Worm (Caenorhabditis elegans) whole organism, L4 larva: ENCODE data around the gene str-180.

Source experiments
- F10B5.3 ChIP-seq: sonication (generic microtip); optimal IDR thresholded peaks from 2 replicates; lab custom pipeline; 2016; ENCODE audit warnings: mild to moderate bottlenecking, missing genetic modification characterization, missing compliant biosample characterization
- F26F4.8 ChIP-seq: fragments of 200-800 bp; sonication (Bioruptor generic); conservative IDR thresholded peaks from 2 replicates; pipeline ENCODE4 v1.3.6; 2022; ENCODE audit warnings: missing genetic modification characterization, missing compliant biosample characterization
- F37D6.2 ChIP-seq: sonication (generic microtip); optimal IDR thresholded peaks from 2 replicates; lab custom pipeline; 2016; ENCODE audit warnings: mild to moderate bottlenecking, missing genetic modification characterization, missing compliant biosample characterization
- T20F7.1 ChIP-seq: fragments of 200-800 bp; sonication (Bioruptor generic); optimal IDR thresholded peaks from 2 replicates; lab custom pipeline; 2018; ENCODE audit warnings: mild to moderate bottlenecking, missing genetic modification characterization, missing compliant biosample characterization
- Y5F2A.4 ChIP-seq: fragments of 200-800 bp; sonication (Bioruptor generic); optimal IDR thresholded peaks from 2 replicates; lab custom pipeline; 2018; ENCODE audit warnings: mild to moderate bottlenecking, missing genetic modification characterization, missing compliant biosample characterization
- ZK337.2 ChIP-seq: fragments of 200-800 bp; sonication (Bioruptor generic); IDR thresholded peaks from 2 replicates; pipeline ENCODE4 v1.3.6; 2022; ENCODE audit warnings: missing genetic modification reagents, missing genetic modification characterization, missing compliant biosample characterization
- aha-1 ChIP-seq: fragments of 150-350 bp; peaks from one replicate; lab custom pipeline; 2014; ENCODE audit warnings: missing biosample characterization, missing genetic modification characterization
- ama-1 ChIP-seq: fragments of 150-350 bp; optimal IDR thresholded peaks from 2 replicates; lab custom pipeline; 2014; ENCODE audit warnings: inconsistent platforms, mixed read lengths
- arid-1 ChIP-seq: fragments of 200-800 bp; sonication (Bioruptor generic); conservative IDR thresholded peaks from 2 replicates; pipeline ENCODE4 v1.3.6; 2022; ENCODE audit warnings: missing genetic modification reagents, missing genetic modification characterization, missing compliant biosample characterization
- ceh-20 ChIP-seq: fragments of 200-800 bp; sonication (Bioruptor generic); IDR thresholded peaks from 2 replicates; pipeline ENCODE4 v1.3.6; 2022; ENCODE audit warnings: missing genetic modification reagents, missing genetic modification characterization, missing compliant biosample characterization
- ceh-62 ChIP-seq: sonication (generic microtip); optimal IDR thresholded peaks from 2 replicates; lab custom pipeline; 2017; ENCODE audit warnings: missing biosample characterization, missing genetic modification characterization
- cey-2 ChIP-seq: sonication (generic microtip); optimal IDR thresholded peaks from 3 replicates; lab custom pipeline; 2017; ENCODE audit warnings: missing genetic modification characterization, mild to moderate bottlenecking, missing compliant biosample characterization, antibody characterized with exemption, borderline replicate concordance; ENCODE audit not compliant: insufficient read depth
- daf-16 ChIP-seq, 3 experiments: sonication (generic microtip); optimal IDR thresholded peaks; 2 replicates each; lab custom pipeline; 2016 to 2017; ENCODE audit warnings: missing genetic modification characterization in 3 of 3, missing genetic modification reagents in 3 of 3, mild to moderate bottlenecking in 2 of 3, missing compliant biosample characterization in 2 of 3, missing biosample characterization in 1 of 3, moderate library complexity in 1 of 3
- daf-19 ChIP-seq: fragments of 200-800 bp; sonication (Bioruptor generic); conservative IDR thresholded peaks from 2 replicates; pipeline ENCODE4 v1.3.6; 2022; ENCODE audit warnings: missing genetic modification characterization, missing compliant biosample characterization
- daf-8 ChIP-seq: fragments of 200-800 bp; sonication (Bioruptor generic); IDR thresholded peaks from 2 replicates; pipeline ENCODE4 v1.3.6; 2022; ENCODE audit warnings: missing genetic modification characterization, missing compliant biosample characterization
- dmd-6 ChIP-seq: fragments of 200-800 bp; sonication (Bioruptor generic); IDR thresholded peaks from 2 replicates; pipeline ENCODE4 v1.3.6; 2022; ENCODE audit warnings: missing genetic modification reagents, missing genetic modification characterization, missing compliant biosample characterization
- dpl-1 ChIP-seq: fragments of 150-350 bp; optimal IDR thresholded peaks from 2 replicates; lab custom pipeline; 2014; ENCODE audit warnings: missing biosample characterization, missing genetic modification reagents, missing genetic modification characterization
- duxl-1 ChIP-seq: sonication (generic microtip); optimal IDR thresholded peaks from 2 replicates; lab custom pipeline; 2016; ENCODE audit warnings: mild to moderate bottlenecking, missing genetic modification characterization, moderate library complexity, missing compliant biosample characterization; ENCODE audit not compliant: poor library complexity
- dve-1 ChIP-seq: sonication (generic microtip); optimal IDR thresholded peaks from 2 replicates; lab custom pipeline; 2017; ENCODE audit warnings: antibody characterized with exemption, mild to moderate bottlenecking, missing genetic modification characterization, missing compliant biosample characterization; ENCODE audit not compliant: insufficient read depth
- egl-27 ChIP-seq: sonication (generic microtip); optimal IDR thresholded peaks from 3 replicates; lab custom pipeline; 2017; ENCODE audit warnings: missing biosample characterization, missing genetic modification reagents, missing genetic modification characterization
- gei-8 ChIP-seq: fragments of 200-800 bp; sonication (Bioruptor generic); optimal IDR thresholded peaks from 2 replicates; lab custom pipeline; 2018; ENCODE audit warnings: mild to moderate bottlenecking, missing genetic modification characterization, missing compliant biosample characterization
- hif-1 ChIP-seq, 2 experiments: sonication (generic microtip); optimal IDR thresholded peaks; 2 replicates each; lab custom pipeline; 2016 to 2017; ENCODE audit warnings: missing compliant biosample characterization in 2 of 2, missing genetic modification characterization in 2 of 2, missing genetic modification reagents in 2 of 2, missing genotype in 2 of 2, mild to moderate bottlenecking in 1 of 2
- hlh-11 ChIP-seq: fragments of 200-800 bp; sonication (Bioruptor generic); optimal IDR thresholded peaks from 2 replicates; lab custom pipeline; 2018; ENCODE audit warnings: mild to moderate bottlenecking, missing genetic modification characterization, missing compliant biosample characterization
- hlh-30 ChIP-seq: sonication (generic microtip); optimal IDR thresholded peaks from 2 replicates; lab custom pipeline; 2017; ENCODE audit warnings: antibody characterized with exemption, mild to moderate bottlenecking, missing genetic modification characterization, missing compliant biosample characterization; ENCODE audit not compliant: insufficient read depth
- jun-1 ChIP-seq: fragments of 150-350 bp; optimal IDR thresholded peaks from 2 replicates; lab custom pipeline; 2014; ENCODE audit warnings: missing biosample characterization, missing genetic modification reagents, missing genetic modification characterization
- lim-7 ChIP-seq: fragments of 200-800 bp; sonication (Bioruptor generic); IDR thresholded peaks from 2 replicates; pipeline ENCODE4 v1.3.6; 2022; ENCODE audit warnings: missing genetic modification characterization, missing compliant biosample characterization
- lin-1 ChIP-seq: fragments of 200-800 bp; sonication (Bioruptor generic); IDR thresholded peaks from 2 replicates; pipeline ENCODE4 v1.3.6; 2022; ENCODE audit warnings: missing genetic modification reagents, missing genetic modification characterization, missing compliant biosample characterization
- lin-29 ChIP-seq: fragments of 200-800 bp; sonication (Bioruptor generic); IDR thresholded peaks from 2 replicates; pipeline ENCODE4 v1.3.6; 2022; ENCODE audit warnings: missing genetic modification reagents, missing genetic modification characterization, missing compliant biosample characterization
- lsy-2 ChIP-seq, 2 experiments: fragments of 150-350 bp in 1 of 2; sonication (generic microtip) in 1 of 2; optimal IDR thresholded peaks; 2 replicates each; lab custom pipeline; 2014 to 2017; ENCODE audit warnings: missing biosample characterization in 2 of 2, missing genetic modification characterization in 2 of 2
- madf-9 ChIP-seq: fragments of 200-800 bp; sonication (Bioruptor generic); conservative IDR thresholded peaks from 2 replicates; pipeline ENCODE4 v1.3.6; 2022; ENCODE audit warnings: missing genetic modification reagents, missing genetic modification characterization, missing compliant biosample characterization
- mdl-1 ChIP-seq, 2 experiments: fragments of 150-350 bp in 1 of 2; sonication (generic microtip) in 1 of 2; optimal IDR thresholded peaks; 2 replicates each; lab custom pipeline; 2014 to 2017; ENCODE audit warnings: missing biosample characterization in 2 of 2, missing genetic modification characterization in 2 of 2
- mdt-29 ChIP-seq: fragments of 200-800 bp; sonication (Bioruptor generic); IDR thresholded peaks from 2 replicates; pipeline ENCODE4 v1.3.6; 2022; ENCODE audit warnings: missing genetic modification reagents, missing genetic modification characterization, missing compliant biosample characterization
- nhr-10 ChIP-seq: fragments of 150-350 bp; optimal IDR thresholded peaks from 2 replicates; lab custom pipeline; 2014; ENCODE audit warnings: missing biosample characterization, missing genetic modification characterization
- nhr-237 ChIP-seq: sonication (generic microtip); optimal IDR thresholded peaks from 2 replicates; lab custom pipeline; 2017; ENCODE audit warnings: missing biosample characterization, missing genetic modification characterization
- nhr-28 ChIP-seq: fragments of 150-350 bp; optimal IDR thresholded peaks from 2 replicates; lab custom pipeline; 2014; ENCODE audit warnings: missing biosample characterization, missing genetic modification characterization
- nhr-76 ChIP-seq: fragments of 150-350 bp; optimal IDR thresholded peaks from 2 replicates; lab custom pipeline; 2014; ENCODE audit warnings: missing biosample characterization, missing genetic modification characterization
- php-3 ChIP-seq: fragments of 200-800 bp; sonication (Bioruptor generic); IDR thresholded peaks from 2 replicates; pipeline ENCODE4 v1.3.6; 2022; ENCODE audit warnings: missing genetic modification reagents, missing genetic modification characterization, missing compliant biosample characterization
- pqm-1 ChIP-seq: sonication (generic microtip); optimal IDR thresholded peaks from 2 replicates; lab custom pipeline; 2017; ENCODE audit warnings: missing biosample characterization, missing genetic modification characterization
- sdz-12 ChIP-seq: fragments of 200-800 bp; sonication (Bioruptor generic); optimal IDR thresholded peaks from 2 replicates; lab custom pipeline; 2018; ENCODE audit warnings: mild to moderate bottlenecking, missing genetic modification characterization, missing compliant biosample characterization
- set-16 ChIP-seq: fragments of 200-800 bp; sonication (Bioruptor generic); IDR thresholded peaks from 2 replicates; pipeline ENCODE4 v1.3.6; 2022; ENCODE audit warnings: missing genetic modification reagents, missing genetic modification characterization, missing compliant biosample characterization
- spr-1 ChIP-seq: sonication (generic microtip); optimal IDR thresholded peaks from 2 replicates; lab custom pipeline; 2016; ENCODE audit warnings: mild to moderate bottlenecking, missing genetic modification characterization, missing compliant biosample characterization
- tag-97 ChIP-seq: fragments of 200-800 bp; sonication (Bioruptor generic); IDR thresholded peaks from 2 replicates; pipeline ENCODE4 v1.3.6; 2022; ENCODE audit warnings: missing genetic modification characterization, missing compliant biosample characterization
- unc-130 ChIP-seq: sonication (generic microtip); optimal IDR thresholded peaks from 2 replicates; lab custom pipeline; 2016; ENCODE audit warnings: missing genetic modification reagents, missing genetic modification characterization, missing compliant biosample characterization
- unc-62 ChIP-seq, 3 experiments: fragments of 150-350 bp in 1 of 3; sonication (generic microtip); optimal IDR thresholded peaks in 2 of 3; peaks in 1 of 3; 1 replicate in 1 of 3; 2 replicates in 2 of 3; lab custom pipeline; 2014 to 2017; ENCODE audit warnings: missing biosample characterization in 3 of 3, missing genetic modification characterization in 3 of 3, missing genetic modification reagents in 3 of 3, missing genotype in 1 of 3
- vab-7 ChIP-seq: fragments of 200-800 bp; sonication (Bioruptor generic); IDR thresholded peaks from 2 replicates; pipeline ENCODE4 v1.3.6; 2022; ENCODE audit warnings: missing genetic modification reagents, missing genetic modification characterization, missing compliant biosample characterization
- zfp-2 ChIP-seq: sonication (generic microtip); optimal IDR thresholded peaks from 2 replicates; lab custom pipeline; 2016; ENCODE audit warnings: mild to moderate bottlenecking, missing genetic modification characterization, missing compliant biosample characterization

Gene str-180

ce11 chrV:6673967-6674366, 5.3 kb upstream of the str-180 start, which contains the start of gene cest-31:
Gene cest-31 (plus strand): TSS chrV:6674267.
- no peak for TF ChIP-seq jun-1 (tag; lab: Kevin White, UChicago)
- TF ChIP-seq cey-2, result no peak
- no peak for TF ChIP-seq daf-16 (GFP tag; optimal IDR thresholded peaks at IDR 0.05; lab: Kevin White, UChicago)
- TF ChIP-seq daf-16 (tag; optimal IDR thresholded peaks at IDR 0.05; lab: Kevin White, UChicago), result peak; percentile 24
- TF ChIP-seq daf-8 (GFP tag; lab: Robert Waterston, UW), result no peak

- TF ChIP-seq T20F7.1 (GFP tag; lab: Kevin White, UChicago) (no peak), nhr-76 (tag; lab: Kevin White, UChicago) (no peak), sdz-12 (no peak), nhr-10 (tag; lab: Kevin White, UChicago) (no peak), arid-1 (GFP tag; lab: Robert Waterston, UW) (no peak), Y5F2A.4 (GFP tag; lab: Kevin White, UChicago) (no peak), mdl-1 (tag; optimal IDR thresholded peaks at IDR 0.05; lab: Kevin White, UChicago) (no peak), lim-7 (no peak), vab-7 (no peak), lsy-2 (tag; optimal IDR thresholded peaks at IDR 0.05; lab: Kevin White, UChicago) (no peak), F26F4.8 (GFP tag; lab: Robert Waterston, UW) (no peak), F10B5.3 (tag; lab: Kevin White, UChicago) (no peak), duxl-1 (no peak), lin-29 (GFP tag; lab: Robert Waterston, UW) (no peak), ceh-62 (tag; lab: Kevin White, UChicago) (no peak)
These were observed 879 bp upstream of the str-180 start, which contains the start of gene cest-28 for ce11 chrV:6669520-6669919. Gene cest-28 (plus strand): TSS chrV:6669820.

- no peak for TF ChIP-seq spr-1 (tag; lab: Kevin White, UChicago)
- no peak for TF ChIP-seq lin-1 (GFP tag; lab: Robert Waterston, UW)
- no peak for TF ChIP-seq ZK337.2 (GFP tag; lab: Robert Waterston, UW)
- no peak for TF ChIP-seq mdt-29 (GFP tag; lab: Robert Waterston, UW)
- no peak for TF ChIP-seq tag-97 (GFP tag; lab: Robert Waterston, UW)
- no peak for TF ChIP-seq duxl-1
- peak; percentile 32 for TF ChIP-seq dve-1 (tag; lab: Kevin White, UChicago)
- TF ChIP-seq egl-27 (tag; lab: Kevin White, UChicago), result no peak
- TF ChIP-seq lsy-2 (tag; optimal IDR thresholded peaks at IDR 0.05; lab: Kevin White, UChicago), result no peak
- no peak for TF ChIP-seq daf-19 (GFP tag; lab: Robert Waterston, UW)
- TF ChIP-seq nhr-237 (tag; lab: Kevin White, UChicago), result no peak
- no peak for TF ChIP-seq T20F7.1 (GFP tag; lab: Kevin White, UChicago)
- TF ChIP-seq set-16 (GFP tag; lab: Robert Waterston, UW), result no peak
- peak; percentile 73 for TF ChIP-seq dmd-6
- peak; percentile 34 for TF ChIP-seq hlh-11 (tag; lab: Kevin White, UChicago)
- peak in 1 of 2 experiments; percentile 84 for TF ChIP-seq hif-1 (tag; optimal IDR thresholded peaks at IDR 0.05; lab: Kevin White, UChicago)
- TF ChIP-seq ceh-20 (GFP tag; lab: Robert Waterston, UW), result no peak
- TF ChIP-seq dpl-1 (GFP tag; lab: Kevin White, UChicago), result no peak
- TF ChIP-seq nhr-28 (tag; lab: Kevin White, UChicago), result peak; percentile 18
- no peak for TF ChIP-seq hlh-30
- peak; percentile 52 for TF ChIP-seq aha-1 (tag; lab: Kevin White, UChicago)
- TF ChIP-seq zfp-2 (tag; lab: Kevin White, UChicago), result no peak
- no peak for TF ChIP-seq F37D6.2 (tag; lab: Kevin White, UChicago)
- TF ChIP-seq ama-1 (lab: Kevin White, UChicago), result no peak
- TF ChIP-seq unc-130 (GFP tag; lab: Kevin White, UChicago), result no peak
- TF ChIP-seq madf-9, result no peak
- no peak for TF ChIP-seq pqm-1 (tag; lab: Kevin White, UChicago)
- TF ChIP-seq vab-7, result no peak
- no peak for TF ChIP-seq unc-62 (GFP tag; optimal IDR thresholded peaks at IDR 0.05 in 1 of 2; lab: Kevin White, UChicago)
- TF ChIP-seq unc-62 (tag; optimal IDR thresholded peaks at IDR 0.05; lab: Kevin White, UChicago), result no peak
- no peak for TF ChIP-seq cey-2
- 0 out of 2 replicates have a peak, but pooled peaks have one; percentile 33 for TF ChIP-seq php-3 (GFP tag; lab: Robert Waterston, UW)
- no peak for TF ChIP-seq gei-8 (GFP tag; lab: Kevin White, UChicago)
These were observed 2.1 kb downstream of the str-180 start for ce11 chrV:6666557-6666956.
